Worm (Caenorhabditis elegans) whole organism, L2 larva: ENCODE data around the gene npr-43.

Experiments used
- C34F6.9 ChIP-seq: fragments of 150-350 bp; optimal IDR thresholded peaks from 2 replicates; lab custom pipeline; 2014; ENCODE audit warnings: missing biosample characterization, missing genetic modification characterization
- F13H6.1 ChIP-seq: sonication (generic microtip); optimal IDR thresholded peaks from 2 replicates; lab custom pipeline; 2016; ENCODE audit warnings: missing genetic modification characterization, missing compliant biosample characterization
- R02D3.7 ChIP-seq: fragments of 150-350 bp; optimal IDR thresholded peaks from 2 replicates; lab custom pipeline; 2014; ENCODE audit warnings: missing biosample characterization, missing genetic modification characterization
- Y55F3AM.14 ChIP-seq: fragments of 200-800 bp; sonication (Bioruptor generic); optimal IDR thresholded peaks from 2 replicates; lab custom pipeline; 2018; ENCODE audit warnings: mild to moderate bottlenecking, missing genetic modification characterization, missing compliant biosample characterization
- ZK546.5 ChIP-seq: sonication (generic microtip); optimal IDR thresholded peaks from 2 replicates; lab custom pipeline; 2017; ENCODE audit warnings: missing biosample characterization, missing genetic modification characterization
- alr-1 ChIP-seq: fragments of 150-350 bp; optimal IDR thresholded peaks from 2 replicates; lab custom pipeline; 2014; ENCODE audit warnings: missing biosample characterization, missing genetic modification characterization
- aly-2 ChIP-seq: fragments of 150-350 bp; optimal IDR thresholded peaks from 2 replicates; lab custom pipeline; 2014; ENCODE audit warnings: missing biosample characterization, missing genetic modification characterization
- ama-1 ChIP-seq: fragments of 150-350 bp; optimal IDR thresholded peaks from 2 replicates; lab custom pipeline; 2018; ENCODE audit warnings: inconsistent platforms
- blmp-1 ChIP-seq: sonication (generic microtip); optimal IDR thresholded peaks from 2 replicates; lab custom pipeline; 2017; ENCODE audit warnings: missing genetic modification characterization, mild to moderate bottlenecking, missing compliant biosample characterization, antibody characterized with exemption, moderate library complexity; ENCODE audit not compliant: insufficient read depth
- ceh-16 ChIP-seq: fragments of 150-350 bp; optimal IDR thresholded peaks from 2 replicates; lab custom pipeline; 2014; ENCODE audit warnings: missing biosample characterization, missing genetic modification characterization
- ceh-82 ChIP-seq: fragments of 150-350 bp; optimal IDR thresholded peaks from 2 replicates; lab custom pipeline; 2014; ENCODE audit warnings: missing biosample characterization, missing genetic modification characterization
- crh-2 ChIP-seq: sonication (generic microtip); optimal IDR thresholded peaks from 2 replicates; lab custom pipeline; 2017; ENCODE audit warnings: missing biosample characterization, missing genetic modification characterization
- dmd-4 ChIP-seq: sonication (generic microtip); optimal IDR thresholded peaks from 2 replicates; lab custom pipeline; 2017; ENCODE audit warnings: missing biosample characterization, missing genetic modification characterization
- egl-27 ChIP-seq: sonication (generic microtip); optimal IDR thresholded peaks from 3 replicates; lab custom pipeline; 2017; ENCODE audit warnings: missing biosample characterization, missing genetic modification reagents, missing genetic modification characterization
- elt-1 ChIP-seq: fragments of 150-350 bp; optimal IDR thresholded peaks from 2 replicates; lab custom pipeline; 2014; ENCODE audit warnings: missing biosample characterization, missing genetic modification characterization
- elt-3 ChIP-seq: sonication (generic microtip); optimal IDR thresholded peaks from 2 replicates; lab custom pipeline; 2017; ENCODE audit warnings: missing biosample characterization, missing genetic modification characterization
- fos-1 ChIP-seq: fragments of 150-350 bp; optimal IDR thresholded peaks from 2 replicates; lab custom pipeline; 2014; ENCODE audit warnings: missing biosample characterization, missing genetic modification characterization
- gmeb-1 ChIP-seq: fragments of 150-350 bp; optimal IDR thresholded peaks from 2 replicates; lab custom pipeline; 2014; ENCODE audit warnings: missing biosample characterization, missing genetic modification characterization
- lin-11 ChIP-seq: fragments of 150-350 bp; sonication (generic microtip); optimal IDR thresholded peaks from 2 replicates; lab custom pipeline; 2014; ENCODE audit warnings: missing biosample characterization, missing genetic modification characterization, inconsistent platforms, mixed read lengths
- lin-13 ChIP-seq: fragments of 150-350 bp; optimal IDR thresholded peaks from 2 replicates; lab custom pipeline; 2014; ENCODE audit warnings: missing biosample characterization, missing genetic modification reagents, missing genetic modification characterization
- lin-39 ChIP-seq: fragments of 150-350 bp; optimal IDR thresholded peaks from 2 replicates; lab custom pipeline; 2014; ENCODE audit warnings: missing biosample characterization, missing genetic modification reagents, missing genetic modification characterization
- lsy-2 ChIP-seq, 2 experiments: fragments of 150-350 bp in 1 of 2; sonication (generic microtip) in 1 of 2; optimal IDR thresholded peaks; 2 replicates each; lab custom pipeline; 2014 to 2017; ENCODE audit warnings: missing biosample characterization in 2 of 2, missing genetic modification characterization in 2 of 2
- mab-5 ChIP-seq: fragments of 150-350 bp; optimal IDR thresholded peaks from 2 replicates; lab custom pipeline; 2014; ENCODE audit warnings: missing biosample characterization, missing genetic modification characterization
- mbf-1 ChIP-seq: sonication (generic microtip); optimal IDR thresholded peaks from 2 replicates; lab custom pipeline; 2017; ENCODE audit warnings: missing biosample characterization, missing genetic modification characterization
- mdl-1 ChIP-seq, 2 experiments: fragments of 150-350 bp in 1 of 2; sonication (generic microtip) in 1 of 2; optimal IDR thresholded peaks; 2 replicates each; lab custom pipeline; 2017; ENCODE audit warnings: missing biosample characterization in 2 of 2, missing genetic modification characterization in 2 of 2
- nhr-10 ChIP-seq: sonication (generic microtip); optimal IDR thresholded peaks from 2 replicates; lab custom pipeline; 2017; ENCODE audit warnings: missing biosample characterization, missing genetic modification characterization
- nhr-11 ChIP-seq: fragments of 150-350 bp; optimal IDR thresholded peaks from 2 replicates; lab custom pipeline; 2014; ENCODE audit warnings: missing biosample characterization, missing genetic modification characterization
- nhr-12 ChIP-seq: fragments of 150-350 bp; optimal IDR thresholded peaks from 2 replicates; lab custom pipeline; 2014; ENCODE audit warnings: missing biosample characterization, missing genetic modification characterization
- nhr-129 ChIP-seq: fragments of 150-350 bp; optimal IDR thresholded peaks from 2 replicates; lab custom pipeline; 2014; ENCODE audit warnings: missing biosample characterization, missing genetic modification characterization
- nhr-21 ChIP-seq: fragments of 150-350 bp; optimal IDR thresholded peaks from 2 replicates; lab custom pipeline; 2014; ENCODE audit warnings: missing biosample characterization, missing genetic modification characterization
- nhr-23 ChIP-seq: fragments of 150-350 bp; optimal IDR thresholded peaks from 2 replicates; lab custom pipeline; 2014; ENCODE audit warnings: missing biosample characterization, missing genetic modification reagents, missing genetic modification characterization
- nhr-237 ChIP-seq: fragments of 150-350 bp; optimal IDR thresholded peaks from 2 replicates; lab custom pipeline; 2014; ENCODE audit warnings: missing biosample characterization, missing genetic modification characterization
- nhr-25 ChIP-seq: fragments of 150-350 bp; sonication (generic microtip); optimal IDR thresholded peaks from 3 replicates; lab custom pipeline; 2014; ENCODE audit warnings: missing biosample characterization, missing genetic modification characterization
- nhr-6 ChIP-seq: fragments of 150-350 bp; optimal IDR thresholded peaks from 2 replicates; lab custom pipeline; 2014; ENCODE audit warnings: missing biosample characterization, missing genetic modification characterization
- nhr-77 ChIP-seq: fragments of 150-350 bp; optimal IDR thresholded peaks from 2 replicates; lab custom pipeline; 2014; ENCODE audit warnings: missing biosample characterization, missing genetic modification characterization
- peb-1 ChIP-seq: fragments of 150-350 bp; optimal IDR thresholded peaks from 2 replicates; lab custom pipeline; 2014; ENCODE audit warnings: missing biosample characterization, missing genetic modification characterization
- sem-4 ChIP-seq: fragments of 150-350 bp; optimal IDR thresholded peaks from 2 replicates; lab custom pipeline; 2014; ENCODE audit warnings: missing biosample characterization, missing genetic modification reagents, missing genetic modification characterization
- skn-1 ChIP-seq: sonication (generic microtip); optimal IDR thresholded peaks from 2 replicates; lab custom pipeline; 2017; ENCODE audit warnings: missing biosample characterization, missing genetic modification characterization
- sma-3 ChIP-seq: sonication (generic microtip); optimal IDR thresholded peaks from 2 replicates; lab custom pipeline; 2016; ENCODE audit warnings: missing genetic modification reagents, missing genetic modification characterization, missing compliant biosample characterization
- sma-9 ChIP-seq, 2 experiments: fragments of 150-350 bp in 1 of 2; sonication (generic microtip) in 1 of 2; optimal IDR thresholded peaks; 2 replicates each; lab custom pipeline; 2014 to 2016; ENCODE audit warnings: missing genetic modification characterization in 2 of 2, mild to moderate bottlenecking in 1 of 2, missing biosample characterization in 1 of 2, missing compliant biosample characterization in 1 of 2, missing genetic modification reagents in 1 of 2, moderate library complexity in 1 of 2
- snpc-4 ChIP-seq: fragments of 150-350 bp; optimal IDR thresholded peaks from 2 replicates; lab custom pipeline; 2014; ENCODE audit warnings: missing biosample characterization, missing genetic modification characterization
- unc-55 ChIP-seq: fragments of 150-350 bp; sonication (generic microtip); optimal IDR thresholded peaks from 3 replicates; lab custom pipeline; 2014; ENCODE audit warnings: missing biosample characterization, missing genetic modification reagents, missing genetic modification characterization
- unc-62 ChIP-seq: fragments of 150-350 bp; optimal IDR thresholded peaks from 2 replicates; lab custom pipeline; 2014; ENCODE audit warnings: missing biosample characterization, missing genetic modification reagents, missing genetic modification characterization
- zag-1 ChIP-seq: fragments of 150-350 bp; optimal IDR thresholded peaks from 2 replicates; lab custom pipeline; 2014; ENCODE audit warnings: missing biosample characterization, missing genetic modification characterization
- ztf-1 ChIP-seq: fragments of 200-800 bp; sonication (Bioruptor generic); conservative IDR thresholded peaks from 2 replicates; pipeline ENCODE4 v1.3.6; 2022; ENCODE audit warnings: missing genetic modification characterization, missing compliant biosample characterization
- ztf-11 ChIP-seq: sonication (generic microtip); optimal IDR thresholded peaks from 2 replicates; lab custom pipeline; 2017; ENCODE audit warnings: missing biosample characterization, missing genetic modification characterization
- ztf-4 ChIP-seq: fragments of 150-350 bp; optimal IDR thresholded peaks from 2 replicates; lab custom pipeline; 2014; ENCODE audit warnings: missing biosample characterization, missing genetic modification characterization

npr-43 gene

DNA sequence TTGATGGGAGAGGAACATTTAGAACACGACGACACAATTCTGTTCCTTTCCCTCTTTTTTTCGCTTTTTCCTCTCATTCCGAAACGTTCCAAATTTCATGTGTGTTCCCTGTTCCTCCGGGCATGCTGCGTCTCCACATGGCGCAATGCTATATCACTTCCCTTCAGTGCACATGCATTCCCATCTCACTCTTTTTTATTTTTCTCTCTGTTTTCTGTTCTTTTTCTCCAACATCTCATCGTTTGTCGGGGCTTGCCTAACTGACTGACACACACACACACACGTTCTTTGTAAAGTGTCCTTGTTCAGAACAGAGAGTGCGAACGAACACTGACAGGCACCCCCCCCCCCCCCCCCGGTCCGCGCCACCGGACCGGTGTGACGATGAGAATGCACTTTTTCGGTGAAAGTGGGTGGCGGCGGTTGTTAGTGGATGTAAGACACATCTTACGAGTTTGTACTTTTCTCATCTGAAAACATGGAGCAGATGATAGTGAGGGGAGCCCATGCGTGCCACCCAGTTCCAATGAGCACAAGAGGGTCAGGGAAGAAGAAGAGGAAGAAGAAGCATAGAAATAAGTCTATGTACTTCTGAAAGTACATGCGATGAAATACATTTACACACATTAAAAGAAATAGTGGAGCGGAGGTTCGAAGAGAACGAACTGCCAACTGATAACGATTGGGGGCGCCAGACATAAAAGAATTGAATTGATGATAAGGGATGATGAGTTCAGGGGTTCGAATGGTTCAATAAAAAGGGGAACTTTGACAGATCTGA, 10.4 kb downstream of the npr-43 start:
- peak; percentile 90 for TF ChIP-seq sma-9 (GFP tag; optimal IDR thresholded peaks at IDR 0.05; lab: Kevin White, UChicago)
- peak; percentile 7 for TF ChIP-seq sma-9 (tag; optimal IDR thresholded peaks at IDR 0.05; lab: Kevin White, UChicago)
- TF ChIP-seq ceh-16 (tag; lab: Kevin White, UChicago), result peak; percentile 30
- no peak for TF ChIP-seq ama-1 (lab: Kevin White, UChicago)
- peak; percentile 44 for TF ChIP-seq nhr-21 (tag; lab: Kevin White, UChicago)
- no peak for TF ChIP-seq nhr-237 (tag; lab: Kevin White, UChicago)
- no peak for TF ChIP-seq mab-5
- TF ChIP-seq C34F6.9 (tag; lab: Kevin White, UChicago), result peak; percentile 20
- peak in 1 of 2 experiments; percentile 52 for TF ChIP-seq lsy-2 (tag; optimal IDR thresholded peaks at IDR 0.05; lab: Kevin White, UChicago)
- no peak for TF ChIP-seq nhr-12 (tag; lab: Kevin White, UChicago)
- peak; percentile 37 for TF ChIP-seq skn-1
- peak; percentile 52 for TF ChIP-seq egl-27 (tag; lab: Kevin White, UChicago)
- no peak for TF ChIP-seq peb-1 (tag; lab: Kevin White, UChicago)
- TF ChIP-seq nhr-25 (tag; lab: Kevin White, UChicago), result no peak
- TF ChIP-seq Y55F3AM.14 (GFP tag; lab: Kevin White, UChicago), result peak; percentile 44
- peak; percentile 95 for TF ChIP-seq fos-1
- no peak for TF ChIP-seq zag-1 (tag; lab: Kevin White, UChicago)
- TF ChIP-seq F13H6.1, result no peak
- TF ChIP-seq blmp-1 (tag; lab: Kevin White, UChicago), result peak; percentile 96
- TF ChIP-seq nhr-23, result no peak
- no peak for TF ChIP-seq ceh-82 (tag; lab: Kevin White, UChicago)
- TF ChIP-seq mdl-1 (tag; optimal IDR thresholded peaks at IDR 0.05; lab: Kevin White, UChicago), result peak; percentile 60 to 69
- no peak for TF ChIP-seq unc-62 (GFP tag; lab: Kevin White, UChicago)
- peak; percentile 84 for TF ChIP-seq sem-4
- TF ChIP-seq gmeb-1 (tag; lab: Kevin White, UChicago), result no peak
- TF ChIP-seq, all 48 proteins: peak for 12

DNA sequence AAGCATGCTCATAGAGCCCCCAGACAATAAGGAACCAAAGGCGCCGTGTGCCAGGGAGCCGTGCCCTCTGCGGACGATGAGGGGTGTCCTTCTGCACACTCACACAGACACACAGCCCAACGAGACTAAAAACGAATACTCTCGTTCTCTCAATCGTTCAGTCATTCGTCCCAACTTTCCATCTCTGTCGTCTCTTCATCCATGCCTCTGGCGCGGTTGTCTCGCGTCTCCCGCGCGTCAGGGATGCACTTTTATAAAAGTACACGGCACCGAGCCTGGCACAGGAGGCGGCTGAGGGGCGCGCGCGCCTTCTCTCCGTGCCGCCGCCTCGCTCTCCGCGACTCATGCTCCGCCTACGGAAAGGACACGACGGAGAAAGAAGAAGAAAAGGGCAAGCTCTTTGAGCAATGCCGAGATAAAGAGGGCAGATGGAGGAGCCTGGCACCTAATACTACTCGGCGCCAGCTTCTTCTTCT, 12.4 kb downstream of the npr-43 start:
- peak; percentile 89 for TF ChIP-seq sma-9 (GFP tag; optimal IDR thresholded peaks at IDR 0.05; lab: Kevin White, UChicago)
- TF ChIP-seq sma-9 (tag; optimal IDR thresholded peaks at IDR 0.05; lab: Kevin White, UChicago), result no peak
- TF ChIP-seq egl-27 (tag; lab: Kevin White, UChicago), result peak; percentile 55
- TF ChIP-seq unc-55 (GFP tag; lab: Kevin White, UChicago), result peak; percentile 88
- TF ChIP-seq fos-1, result peak; percentile 76
- TF ChIP-seq nhr-25 (tag; lab: Kevin White, UChicago), result no peak
- no peak for TF ChIP-seq dmd-4 (tag; lab: Kevin White, UChicago)
- TF ChIP-seq F13H6.1, result peak; percentile 86
- TF ChIP-seq unc-62 (GFP tag; lab: Kevin White, UChicago), result peak; percentile 72
- no peak for TF ChIP-seq nhr-6 (tag; lab: Kevin White, UChicago)
- TF ChIP-seq blmp-1 (tag; lab: Kevin White, UChicago), result peak; percentile 46
- no peak for TF ChIP-seq ZK546.5 (tag; lab: Kevin White, UChicago)
- TF ChIP-seq snpc-4 (tag; lab: Kevin White, UChicago), result peak; percentile 8
- no peak for TF ChIP-seq nhr-11 (tag; lab: Kevin White, UChicago)
- TF ChIP-seq elt-1 (tag; lab: Kevin White, UChicago), result no peak
- no peak for TF ChIP-seq nhr-129 (tag; lab: Kevin White, UChicago)
- peak; percentile 33 for TF ChIP-seq lin-11 (tag; lab: Kevin White, UChicago)
- no peak for TF ChIP-seq ztf-1 (GFP tag; lab: Robert Waterston, UW)
- peak in 1 of 2 experiments; percentile 78 for TF ChIP-seq lsy-2 (tag; optimal IDR thresholded peaks at IDR 0.05; lab: Kevin White, UChicago)
- TF ChIP-seq crh-2 (tag; lab: Kevin White, UChicago), result peak; percentile 44
- peak; percentile 58 for TF ChIP-seq nhr-77
- no peak for TF ChIP-seq mbf-1 (tag; lab: Kevin White, UChicago)
- TF ChIP-seq mab-5, result no peak
- TF ChIP-seq ama-1 (lab: Kevin White, UChicago), result no peak
- TF ChIP-seq ceh-16 (tag; lab: Kevin White, UChicago), result no peak
- peak; percentile 87 for TF ChIP-seq Y55F3AM.14 (GFP tag; lab: Kevin White, UChicago)
- no peak for TF ChIP-seq alr-1 (tag; lab: Kevin White, UChicago)
- no peak for TF ChIP-seq gmeb-1 (tag; lab: Kevin White, UChicago)
- TF ChIP-seq nhr-10, result no peak
- no peak for TF ChIP-seq R02D3.7
- no peak for TF ChIP-seq aly-2 (tag; lab: Kevin White, UChicago)
- TF ChIP-seq lin-13 (GFP tag; lab: Kevin White, UChicago), result peak; percentile 57
- TF ChIP-seq nhr-237 (tag; lab: Kevin White, UChicago), result no peak
- TF ChIP-seq peb-1 (tag; lab: Kevin White, UChicago), result peak; percentile 69
- TF ChIP-seq sma-3 (GFP tag; lab: Kevin White, UChicago), result peak; percentile 46
- no peak for TF ChIP-seq elt-3
- no peak for TF ChIP-seq ztf-11 (tag; lab: Kevin White, UChicago)
- TF ChIP-seq lin-39 (tag; lab: Kevin White, UChicago), result no peak
- TF ChIP-seq nhr-23, result no peak
- TF ChIP-seq skn-1, result no peak
- no peak for TF ChIP-seq ztf-4
- peak; percentile 52 for TF ChIP-seq C34F6.9 (tag; lab: Kevin White, UChicago)
- TF ChIP-seq nhr-12 (tag; lab: Kevin White, UChicago), result no peak
